Fruit fly (Drosophila melanogaster) Kc167 (cell line): ENCODE measurements around the gene Srp72.

Experiments used
- h ChIP-seq: fragments of >200 bp; optimal IDR thresholded peaks from 3 replicates; lab custom pipeline; 2018; ENCODE audit warnings: missing external identifiers
- psq ChIP-seq: fragments of >200 bp; optimal IDR thresholded peaks from 2 replicates; lab custom pipeline; 2017; ENCODE audit warnings: missing external identifiers
- ttk ChIP-seq: sonication (Bioruptor generic); optimal IDR thresholded peaks from 2 replicates; lab custom pipeline; 2017; ENCODE audit warnings: missing external identifiers

- no peak for TF ChIP-seq psq
- TF ChIP-seq h, result no peak
- no peak for TF ChIP-seq ttk
Measured at dm6 chr3R:20595901-20596300, 7.4 kb downstream of the Srp72 start.
